Worm (Caenorhabditis elegans) whole organism, L4 larva: Measurements from ENCODE around the gene frpr-21.

ENCODE experiments used
- F26F4.8 ChIP-seq: fragments of 200-800 bp; sonication (Bioruptor generic); conservative IDR thresholded peaks from 2 replicates; pipeline ENCODE4 v1.3.6; 2022; ENCODE audit warnings: missing genetic modification characterization, missing compliant biosample characterization
- F37D6.2 ChIP-seq: sonication (generic microtip); optimal IDR thresholded peaks from 2 replicates; lab custom pipeline; 2016; ENCODE audit warnings: mild to moderate bottlenecking, missing genetic modification characterization, missing compliant biosample characterization
- F49E8.2 ChIP-seq: sonication (generic microtip); optimal IDR thresholded peaks from 2 replicates; lab custom pipeline; 2016; ENCODE audit warnings: missing compliant biosample characterization, mild to moderate bottlenecking, missing genetic modification characterization, borderline replicate concordance
- T20F7.1 ChIP-seq: fragments of 200-800 bp; sonication (Bioruptor generic); optimal IDR thresholded peaks from 2 replicates; lab custom pipeline; 2018; ENCODE audit warnings: mild to moderate bottlenecking, missing genetic modification characterization, missing compliant biosample characterization
- ZK337.2 ChIP-seq: fragments of 200-800 bp; sonication (Bioruptor generic); IDR thresholded peaks from 2 replicates; pipeline ENCODE4 v1.3.6; 2022; ENCODE audit warnings: missing genetic modification reagents, missing genetic modification characterization, missing compliant biosample characterization
- ZK546.5 ChIP-seq, 2 experiments: sonication (generic microtip); optimal IDR thresholded peaks; 2 replicates each; lab custom pipeline; 2017; ENCODE audit warnings: missing biosample characterization in 2 of 2, missing genetic modification characterization in 2 of 2
- aha-1 ChIP-seq: fragments of 150-350 bp; peaks from one replicate; lab custom pipeline; 2014; ENCODE audit warnings: missing biosample characterization, missing genetic modification characterization
- aly-2 ChIP-seq: sonication (generic microtip); optimal IDR thresholded peaks from 2 replicates; lab custom pipeline; 2018; ENCODE audit warnings: missing biosample characterization, missing genetic modification characterization
- ama-1 ChIP-seq: fragments of 150-350 bp; optimal IDR thresholded peaks from 2 replicates; lab custom pipeline; 2014; ENCODE audit warnings: inconsistent platforms, mixed read lengths
- arid-1 ChIP-seq: fragments of 200-800 bp; sonication (Bioruptor generic); conservative IDR thresholded peaks from 2 replicates; pipeline ENCODE4 v1.3.6; 2022; ENCODE audit warnings: missing genetic modification reagents, missing genetic modification characterization, missing compliant biosample characterization
- attf-4 ChIP-seq: sonication (generic microtip); optimal IDR thresholded peaks from 3 replicates; lab custom pipeline; 2017; ENCODE audit warnings: missing biosample characterization, missing genetic modification characterization
- ceh-32 ChIP-seq: sonication (generic microtip); optimal IDR thresholded peaks from 2 replicates; lab custom pipeline; 2016; ENCODE audit warnings: mild to moderate bottlenecking, missing genetic modification characterization, missing compliant biosample characterization; ENCODE audit not compliant: poor library complexity
- daf-12 ChIP-seq: fragments of 150-350 bp; optimal IDR thresholded peaks from 2 replicates; lab custom pipeline; 2014; ENCODE audit warnings: missing biosample characterization, missing genetic modification reagents, missing genetic modification characterization
- daf-16 ChIP-seq, 3 experiments: sonication (generic microtip); optimal IDR thresholded peaks; 2 replicates each; lab custom pipeline; 2016 to 2017; ENCODE audit warnings: missing genetic modification characterization in 3 of 3, missing genetic modification reagents in 3 of 3, mild to moderate bottlenecking in 2 of 3, missing compliant biosample characterization in 2 of 3, missing biosample characterization in 1 of 3, moderate library complexity in 1 of 3
- daf-19 ChIP-seq: fragments of 200-800 bp; sonication (Bioruptor generic); conservative IDR thresholded peaks from 2 replicates; pipeline ENCODE4 v1.3.6; 2022; ENCODE audit warnings: missing genetic modification characterization, missing compliant biosample characterization
- daf-8 ChIP-seq: fragments of 200-800 bp; sonication (Bioruptor generic); IDR thresholded peaks from 2 replicates; pipeline ENCODE4 v1.3.6; 2022; ENCODE audit warnings: missing genetic modification characterization, missing compliant biosample characterization
- dmd-6 ChIP-seq: fragments of 200-800 bp; sonication (Bioruptor generic); IDR thresholded peaks from 2 replicates; pipeline ENCODE4 v1.3.6; 2022; ENCODE audit warnings: missing genetic modification reagents, missing genetic modification characterization, missing compliant biosample characterization
- dmd-8 ChIP-seq: fragments of 200-800 bp; sonication (Bioruptor generic); IDR thresholded peaks from 2 replicates; pipeline ENCODE4 v1.3.6; 2022; ENCODE audit warnings: missing genetic modification characterization, missing compliant biosample characterization
- dmd-9 ChIP-seq: fragments of 200-800 bp; sonication (Bioruptor generic); IDR thresholded peaks from 2 replicates; pipeline ENCODE4 v1.3.6; 2022; ENCODE audit warnings: missing genetic modification reagents, missing genetic modification characterization, missing compliant biosample characterization
- dpl-1 ChIP-seq: fragments of 150-350 bp; optimal IDR thresholded peaks from 2 replicates; lab custom pipeline; 2014; ENCODE audit warnings: missing biosample characterization, missing genetic modification reagents, missing genetic modification characterization
- duxl-1 ChIP-seq: sonication (generic microtip); optimal IDR thresholded peaks from 2 replicates; lab custom pipeline; 2016; ENCODE audit warnings: mild to moderate bottlenecking, missing genetic modification characterization, moderate library complexity, missing compliant biosample characterization; ENCODE audit not compliant: poor library complexity
- dve-1 ChIP-seq: sonication (generic microtip); optimal IDR thresholded peaks from 2 replicates; lab custom pipeline; 2017; ENCODE audit warnings: antibody characterized with exemption, mild to moderate bottlenecking, missing genetic modification characterization, missing compliant biosample characterization; ENCODE audit not compliant: insufficient read depth
- egl-27 ChIP-seq: sonication (generic microtip); optimal IDR thresholded peaks from 3 replicates; lab custom pipeline; 2017; ENCODE audit warnings: missing biosample characterization, missing genetic modification reagents, missing genetic modification characterization
- egl-43 ChIP-seq: fragments of 200-800 bp; sonication (Bioruptor generic); IDR thresholded peaks from 2 replicates; pipeline ENCODE4 v1.3.6; 2022; ENCODE audit warnings: missing genetic modification reagents, missing genetic modification characterization, missing compliant biosample characterization
- gei-8 ChIP-seq: fragments of 200-800 bp; sonication (Bioruptor generic); optimal IDR thresholded peaks from 2 replicates; lab custom pipeline; 2018; ENCODE audit warnings: mild to moderate bottlenecking, missing genetic modification characterization, missing compliant biosample characterization
- hif-1 ChIP-seq, 2 experiments: sonication (generic microtip); optimal IDR thresholded peaks; 2 replicates each; lab custom pipeline; 2016 to 2017; ENCODE audit warnings: missing compliant biosample characterization in 2 of 2, missing genetic modification characterization in 2 of 2, missing genetic modification reagents in 2 of 2, missing genotype in 2 of 2, mild to moderate bottlenecking in 1 of 2
- hlh-30 ChIP-seq: sonication (generic microtip); optimal IDR thresholded peaks from 2 replicates; lab custom pipeline; 2017; ENCODE audit warnings: antibody characterized with exemption, mild to moderate bottlenecking, missing genetic modification characterization, missing compliant biosample characterization; ENCODE audit not compliant: insufficient read depth
- lin-13 ChIP-seq: fragments of 150-350 bp; optimal IDR thresholded peaks from 2 replicates; lab custom pipeline; 2014; ENCODE audit warnings: missing biosample characterization, missing genetic modification reagents, missing genetic modification characterization
- lin-29 ChIP-seq: fragments of 200-800 bp; sonication (Bioruptor generic); IDR thresholded peaks from 2 replicates; pipeline ENCODE4 v1.3.6; 2022; ENCODE audit warnings: missing genetic modification reagents, missing genetic modification characterization, missing compliant biosample characterization
- lin-38 ChIP-seq: fragments of 200-800 bp; sonication (Bioruptor generic); IDR thresholded peaks from 2 replicates; pipeline ENCODE4 v1.3.6; 2022; ENCODE audit warnings: missing genetic modification reagents, missing genetic modification characterization, missing compliant biosample characterization
- lin-39 ChIP-seq: fragments of 150-350 bp; optimal IDR thresholded peaks from 2 replicates; lab custom pipeline; 2014; ENCODE audit warnings: missing biosample characterization, missing genetic modification reagents, missing genetic modification characterization
- lsy-2 ChIP-seq, 2 experiments: fragments of 150-350 bp in 1 of 2; sonication (generic microtip) in 1 of 2; optimal IDR thresholded peaks; 2 replicates each; lab custom pipeline; 2014 to 2017; ENCODE audit warnings: missing biosample characterization in 2 of 2, missing genetic modification characterization in 2 of 2
- madf-5 ChIP-seq, 2 experiments: fragments of 200-800 bp; sonication (Bioruptor generic); IDR thresholded peaks; 2 replicates each; pipeline ENCODE4 v1.3.6; 2022; ENCODE audit warnings: missing compliant biosample characterization in 2 of 2, missing genetic modification characterization in 2 of 2
- mdl-1 ChIP-seq, 2 experiments: fragments of 150-350 bp in 1 of 2; sonication (generic microtip) in 1 of 2; optimal IDR thresholded peaks; 2 replicates each; lab custom pipeline; 2014 to 2017; ENCODE audit warnings: missing biosample characterization in 2 of 2, missing genetic modification characterization in 2 of 2
- nhr-10 ChIP-seq: fragments of 150-350 bp; optimal IDR thresholded peaks from 2 replicates; lab custom pipeline; 2014; ENCODE audit warnings: missing biosample characterization, missing genetic modification characterization
- nhr-11 ChIP-seq: fragments of 150-350 bp; optimal IDR thresholded peaks from 2 replicates; lab custom pipeline; 2014; ENCODE audit warnings: missing biosample characterization, missing genetic modification characterization
- nhr-111 ChIP-seq: fragments of 200-800 bp; sonication (Bioruptor generic); optimal IDR thresholded peaks from 2 replicates; lab custom pipeline; 2018; ENCODE audit warnings: mild to moderate bottlenecking, missing genetic modification characterization, missing compliant biosample characterization
- nhr-28 ChIP-seq: fragments of 150-350 bp; optimal IDR thresholded peaks from 2 replicates; lab custom pipeline; 2014; ENCODE audit warnings: missing biosample characterization, missing genetic modification characterization
- nhr-48 ChIP-seq: sonication (generic microtip); optimal IDR thresholded peaks from 2 replicates; lab custom pipeline; 2016; ENCODE audit warnings: mild to moderate bottlenecking, missing genetic modification characterization, missing compliant biosample characterization
- nhr-6 ChIP-seq: fragments of 150-350 bp; optimal IDR thresholded peaks from 2 replicates; lab custom pipeline; 2014; ENCODE audit warnings: missing biosample characterization, missing genetic modification characterization
- nhr-76 ChIP-seq: fragments of 150-350 bp; optimal IDR thresholded peaks from 2 replicates; lab custom pipeline; 2014; ENCODE audit warnings: missing biosample characterization, missing genetic modification characterization
- pha-4 ChIP-seq, 2 experiments: fragments of 150-350 bp in 1 of 2; fragments of 200-800 bp in 1 of 2; sonication (Bioruptor generic) in 1 of 2; IDR thresholded peaks in 1 of 2; optimal IDR thresholded peaks in 1 of 2; 2 replicates each; pipeline versions ENCODE4 v1.3.6 to Lab custom; 2014 to 2022; ENCODE audit warnings: missing genetic modification characterization in 2 of 2, missing genetic modification reagents in 2 of 2, missing biosample characterization in 1 of 2, missing compliant biosample characterization in 1 of 2
- pqm-1 ChIP-seq: sonication (generic microtip); optimal IDR thresholded peaks from 2 replicates; lab custom pipeline; 2017; ENCODE audit warnings: missing biosample characterization, missing genetic modification characterization
- skn-1 ChIP-seq: fragments of 150-350 bp; optimal IDR thresholded peaks from 2 replicates; lab custom pipeline; 2014; ENCODE audit warnings: missing biosample characterization, missing genetic modification characterization
- snpc-1.2 ChIP-seq: fragments of 200-800 bp; sonication (Bioruptor generic); IDR thresholded peaks from 2 replicates; pipeline ENCODE4 v1.3.6; 2022; ENCODE audit warnings: missing genetic modification reagents, missing genetic modification characterization, missing compliant biosample characterization
- tra-1 ChIP-seq: fragments of 200-800 bp; sonication (Bioruptor generic); IDR thresholded peaks from 2 replicates; pipeline ENCODE4 v1.3.6; 2022; ENCODE audit warnings: missing genetic modification reagents, missing genetic modification characterization, missing compliant biosample characterization
- zag-1 ChIP-seq: fragments of 150-350 bp; optimal IDR thresholded peaks from 2 replicates; lab custom pipeline; 2014; ENCODE audit warnings: missing biosample characterization, missing genetic modification characterization
- zfp-3 ChIP-seq: fragments of 200-800 bp; sonication (Bioruptor generic); conservative IDR thresholded peaks from 2 replicates; pipeline ENCODE4 v1.3.6; 2022; ENCODE audit warnings: missing genetic modification reagents, missing genetic modification characterization, missing compliant biosample characterization
- zip-11 ChIP-seq: fragments of 200-800 bp; sonication (Bioruptor generic); IDR thresholded peaks from 2 replicates; pipeline ENCODE4 v1.3.6; 2022; ENCODE audit warnings: missing genetic modification characterization, missing compliant biosample characterization
- ztf-11 ChIP-seq: fragments of 150-350 bp; optimal IDR thresholded peaks from 2 replicates; lab custom pipeline; 2014; ENCODE audit warnings: missing biosample characterization, missing genetic modification characterization
- ztf-7 ChIP-seq: fragments of 150-350 bp; optimal IDR thresholded peaks from 2 replicates; lab custom pipeline; 2014; ENCODE audit warnings: missing biosample characterization, missing genetic modification characterization

Gene frpr-21

ce11 chrII:10402991-10403390 is 18.9 kb downstream of the frpr-21 start:
- TF ChIP-seq aha-1 (tag; lab: Kevin White, UChicago): no peak
- no peak for TF ChIP-seq lin-13 (GFP tag; lab: Kevin White, UChicago)
- no peak for TF ChIP-seq zip-11 (GFP tag; lab: Robert Waterston, UW)
- TF ChIP-seq ama-1 (lab: Kevin White, UChicago): no peak
- no peak for TF ChIP-seq hif-1 (tag; optimal IDR thresholded peaks at IDR 0.05; lab: Kevin White, UChicago)
- no peak for TF ChIP-seq lsy-2 (tag; optimal IDR thresholded peaks at IDR 0.05; lab: Kevin White, UChicago)
- no peak for TF ChIP-seq ZK337.2
- TF ChIP-seq gei-8 (GFP tag; lab: Kevin White, UChicago): no peak
- no peak for TF ChIP-seq lin-38
- TF ChIP-seq egl-43 (GFP tag; lab: Robert Waterston, UW): no peak
- TF ChIP-seq duxl-1: no peak
- TF ChIP-seq nhr-11 (tag; lab: Kevin White, UChicago): no peak
- no peak for TF ChIP-seq daf-12 (tag; lab: Kevin White, UChicago)
- no peak for TF ChIP-seq daf-16 (GFP tag; optimal IDR thresholded peaks at IDR 0.05; lab: Kevin White, UChicago)
- peak; percentile 85 for TF ChIP-seq daf-16 (tag; optimal IDR thresholded peaks at IDR 0.05; lab: Kevin White, UChicago)
- peak; percentile 57; the same call in 1 of the 2 replicates for TF ChIP-seq tra-1 (GFP tag; lab: Robert Waterston, UW)
- TF ChIP-seq F37D6.2 (tag; lab: Kevin White, UChicago): no peak
- TF ChIP-seq ZK546.5 (tag; optimal IDR thresholded peaks at IDR 0.05; lab: Kevin White, UChicago): no peak
- no peak for TF ChIP-seq nhr-48 (tag; lab: Kevin White, UChicago)
- no peak for TF ChIP-seq pha-4 (GFP tag; IDR thresholded peaks at IDR 0.05; lab: Robert Waterston, UW)
- TF ChIP-seq pha-4 (tag; optimal IDR thresholded peaks at IDR 0.05; lab: Kevin White, UChicago): no peak
- TF ChIP-seq dve-1 (tag; lab: Kevin White, UChicago): peak; percentile 47
- no peak for TF ChIP-seq zag-1 (tag; lab: Kevin White, UChicago)
- TF ChIP-seq dmd-6 (GFP tag; lab: Robert Waterston, UW): peak; percentile 86
- TF ChIP-seq snpc-1.2: no peak
- TF ChIP-seq F49E8.2 (tag; lab: Kevin White, UChicago): no peak
- no peak for TF ChIP-seq T20F7.1
- no peak for TF ChIP-seq egl-27
- no peak for TF ChIP-seq daf-8 (GFP tag; lab: Robert Waterston, UW)
- no peak for TF ChIP-seq attf-4 (tag; lab: Kevin White, UChicago)
- TF ChIP-seq madf-5 (GFP tag; IDR thresholded peaks at IDR 0.05; lab: Robert Waterston, UW): no peak
- TF ChIP-seq mdl-1 (tag; optimal IDR thresholded peaks at IDR 0.05; lab: Kevin White, UChicago): no peak
- peak; percentile 87 for TF ChIP-seq pqm-1 (tag; lab: Kevin White, UChicago)
- no peak for TF ChIP-seq zfp-3 (GFP tag; lab: Robert Waterston, UW)
- TF ChIP-seq nhr-28 (tag; lab: Kevin White, UChicago): peak; percentile 82
- TF ChIP-seq lin-29 (GFP tag; lab: Robert Waterston, UW): no peak
- TF ChIP-seq lin-39 (tag; lab: Kevin White, UChicago): no peak
- TF ChIP-seq ceh-32 (tag; lab: Kevin White, UChicago): no peak
- TF ChIP-seq F26F4.8 (GFP tag; lab: Robert Waterston, UW): no peak
- TF ChIP-seq ztf-11 (tag; lab: Kevin White, UChicago): no peak
- TF ChIP-seq ztf-7 (tag; lab: Kevin White, UChicago): no peak
- TF ChIP-seq dpl-1 (GFP tag; lab: Kevin White, UChicago): no peak
- no peak for TF ChIP-seq nhr-10
- TF ChIP-seq aly-2 (tag; lab: Kevin White, UChicago): no peak
- TF ChIP-seq hlh-30 (tag; lab: Kevin White, UChicago): no peak
- TF ChIP-seq dmd-9 (GFP tag; lab: Robert Waterston, UW): no peak
- no peak for TF ChIP-seq skn-1 (tag; lab: Kevin White, UChicago)
- TF ChIP-seq nhr-111 (GFP tag; lab: Kevin White, UChicago): no peak
- no peak for TF ChIP-seq nhr-6 (tag; lab: Kevin White, UChicago)
- TF ChIP-seq daf-19 (GFP tag; lab: Robert Waterston, UW): no peak
- TF ChIP-seq dmd-8 (GFP tag; lab: Robert Waterston, UW): no peak
- TF ChIP-seq arid-1 (GFP tag; lab: Robert Waterston, UW): no peak
- no peak for TF ChIP-seq nhr-76
